Worm (Caenorhabditis elegans): ENCODE results near the gene ZK1055.4.

ZK1055.4 gene

DNA sequence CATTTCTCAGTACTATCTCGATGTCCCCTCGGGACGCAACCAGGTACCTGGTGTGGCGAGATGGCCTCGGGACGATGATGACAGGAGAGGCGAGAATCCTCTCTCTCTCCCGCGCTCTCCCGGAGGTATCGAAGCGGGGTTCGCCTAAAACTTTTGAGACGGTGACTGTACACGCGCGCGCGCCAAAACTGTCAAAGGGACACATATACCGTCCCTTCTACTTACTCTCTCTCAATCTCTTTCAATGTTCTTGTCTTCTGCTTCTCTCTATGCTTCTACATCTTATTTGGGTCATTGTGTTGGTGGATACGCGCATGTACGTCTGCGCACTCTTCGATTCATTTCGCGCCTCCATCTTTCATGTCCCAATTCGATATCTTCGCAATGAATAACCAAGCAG, 40.0 kb upstream of the ZK1055.4 start (continued):
- peak; percentile 5 for TF ChIP-seq ztf-26 (tag; optimal IDR thresholded peaks at IDR 0.05)

ce11 chrV:6544999-6545398, 36.9 kb upstream of the ZK1055.4 start:
- TF ChIP-seq bed-2 (GFP tag; IDR thresholded peaks at IDR 0.05), result no peak
- TF ChIP-seq hsf-1 (GFP tag; IDR thresholded peaks at IDR 0.05), result no peak
- no peak for TF ChIP-seq nhr-80 (tag; optimal IDR thresholded peaks at IDR 0.05)

DNA sequence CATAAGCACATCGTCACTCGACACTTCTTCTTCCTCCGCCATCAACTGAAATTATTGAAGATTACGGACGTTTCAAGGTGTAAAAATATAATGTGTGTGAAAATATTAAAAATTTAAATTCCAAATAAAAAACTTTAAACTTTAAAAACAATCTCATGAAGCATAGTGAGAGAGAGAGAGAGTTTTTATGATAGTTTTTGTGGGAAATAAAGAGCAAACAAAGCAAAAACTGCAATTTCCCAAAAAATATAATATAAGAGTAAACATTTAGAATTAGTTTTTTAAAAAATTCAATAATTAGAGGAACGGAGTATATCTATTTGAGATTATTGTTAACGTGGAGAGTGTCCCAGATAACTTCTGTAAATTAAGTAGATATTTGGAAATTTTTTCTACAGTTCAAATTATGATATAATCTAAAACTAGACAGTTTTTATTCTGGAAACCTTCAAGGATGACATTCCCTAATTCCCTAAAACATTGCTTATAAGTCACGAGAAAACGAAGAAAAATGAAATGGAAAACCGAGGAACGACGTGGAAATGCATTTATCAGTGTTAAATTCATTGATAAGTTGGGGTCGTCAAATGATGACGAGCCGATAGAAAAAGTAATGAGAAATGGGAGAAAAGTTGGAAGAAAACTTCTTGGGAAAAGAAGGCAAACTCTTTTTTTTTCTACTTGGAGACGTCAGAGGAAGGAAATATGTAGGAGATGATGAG, 35.3 kb upstream of the ZK1055.4 start, which contains the start of gene dre-1:
TSS of gene dre-1 (minus strand) at position 51 of the 722 bp plus-strand sequence.
- TF ChIP-seq hmg-20 (GFP tag; IDR thresholded peaks at IDR 0.05) (no peak), lin-35 (GFP tag; optimal IDR thresholded peaks at IDR 0.05) (no peak), nfya-2 (GFP tag; IDR thresholded peaks at IDR 0.05) (no peak), Y79H2A.3 (GFP tag; conservative IDR thresholded peaks at IDR 0.05) (no peak), F57C9.4 (tag; optimal IDR thresholded peaks at IDR 0.05) (no peak), Y53G8AR.9 (GFP tag; conservative IDR thresholded peaks at IDR 0.05) (no peak), nhr-80 (tag; optimal IDR thresholded peaks at IDR 0.05) (peak; percentile 48)

- TF ChIP-seq rcor-1 (GFP tag; IDR thresholded peaks at IDR 0.05) (no peak), ceh-91 (GFP tag; IDR thresholded peaks at IDR 0.05) (no peak), efl-1 (GFP tag; optimal IDR thresholded peaks at IDR 0.05) (no peak), mxl-1 (tag; optimal IDR thresholded peaks at IDR 0.05) (no peak)
Measured at ce11 chrV:6548309-6548708, 33.6 kb upstream of the ZK1055.4 start.

DNA sequence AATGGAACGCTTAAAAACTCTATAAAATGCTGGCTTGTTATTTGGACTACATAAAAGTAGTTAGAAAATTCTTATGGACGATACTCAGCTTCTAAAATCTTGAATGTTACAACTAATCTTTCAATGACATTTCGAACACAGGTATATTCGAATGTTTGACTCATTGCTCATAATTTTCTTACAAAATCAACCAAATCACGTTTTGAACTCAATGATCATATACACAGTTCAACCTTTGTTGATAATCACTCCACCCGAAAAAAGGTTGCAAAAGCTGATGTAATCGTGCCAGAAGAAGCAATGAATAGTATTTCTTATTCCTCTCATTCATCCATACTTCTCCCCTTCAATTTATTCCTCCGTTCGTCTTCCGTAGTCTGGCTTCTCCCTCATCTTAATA, 32.7 kb upstream of the ZK1055.4 start, which contains the start of gene K04A8.20:
TSS of gene K04A8.20 (plus strand) at position 301 of the 400 bp plus-strand sequence.
- TF ChIP-seq T07F8.4 (tag; optimal IDR thresholded peaks at IDR 0.05) (no peak), F55B11.4 (tag; optimal IDR thresholded peaks at IDR 0.05; ENCODE audit: borderline replicate concordance, insufficient read depth) (no peak), efl-1 (GFP tag; optimal IDR thresholded peaks at IDR 0.05) (no peak), ceh-27 (GFP tag; optimal IDR thresholded peaks at IDR 0.05) (no peak), attf-6 (GFP tag; IDR thresholded peaks at IDR 0.05) (no peak), zfh-2 (GFP tag; conservative IDR thresholded peaks at IDR 0.05) (no peak), nfya-1 (tag; optimal IDR thresholded peaks at IDR 0.05; ENCODE audit: borderline replicate concordance, insufficient read depth) (no peak), F23B12.7 (tag; optimal IDR thresholded peaks at IDR 0.05; ENCODE audit: insufficient read depth) (no peak), F49E8.2 (tag; optimal IDR thresholded peaks at IDR 0.05; ENCODE audit: insufficient read depth) (no peak), nhr-120 (GFP tag; IDR thresholded peaks at IDR 0.05) (no peak), fkh-3 (tag; optimal IDR thresholded peaks at IDR 0.05) (no peak)

DNA sequence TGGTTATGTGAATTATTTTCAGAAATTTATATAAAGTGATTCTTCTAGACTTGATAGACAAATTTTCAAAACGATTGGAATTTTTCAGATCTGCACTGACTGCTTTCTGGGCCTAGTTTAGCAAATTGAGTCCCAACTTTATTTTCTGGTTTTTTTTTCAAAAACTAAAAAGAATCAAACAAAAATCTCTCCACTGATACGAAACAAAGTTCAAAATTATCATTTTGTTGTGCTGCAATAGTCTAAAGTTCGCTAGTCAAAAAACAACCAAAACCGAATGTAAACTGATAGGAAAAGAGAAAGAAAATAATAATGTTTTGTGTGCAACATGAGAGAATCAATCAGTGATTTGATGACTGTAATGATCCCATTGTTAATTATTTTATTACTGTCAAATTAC, 32.0 kb upstream of the ZK1055.4 start, which contains the start of gene lipl-4:
TSS of gene lipl-4 (plus strand) at position 301 of the 400 bp plus-strand sequence.
- TF ChIP-seq ccch-3 (GFP tag; optimal IDR thresholded peaks at IDR 0.05) (no peak), ceh-40 (GFP tag; IDR thresholded peaks at IDR 0.05) (no peak), Y95B8A.8 (GFP tag; IDR thresholded peaks at IDR 0.05) (no peak), chd-7 (tag; optimal IDR thresholded peaks at IDR 0.05) (no peak), tbp1 (GFP tag; optimal IDR thresholded peaks at IDR 0.05) (no peak), mcd-1 (GFP tag; IDR thresholded peaks at IDR 0.05) (no peak), cebp-2 (GFP tag; IDR thresholded peaks at IDR 0.05) (no peak)

Measured in whole organism, young adult.